Worm (Caenorhabditis elegans) whole organism, dauer: ENCODE measurements around the gene npp-10.

Experiments
- unc-62 ChIP-seq: sonication (generic microtip); optimal IDR thresholded peaks from 2 replicates; lab custom pipeline; 2017; ENCODE audit warnings: missing biosample characterization, missing genetic modification reagents, missing genetic modification characterization

The npp-10 gene

ce11 chrIII:5992043-5992442 is 27.3 kb downstream of the npp-10 start:
- no peak for TF ChIP-seq unc-62 (GFP tag; lab: Kevin White, UChicago)

DNA sequence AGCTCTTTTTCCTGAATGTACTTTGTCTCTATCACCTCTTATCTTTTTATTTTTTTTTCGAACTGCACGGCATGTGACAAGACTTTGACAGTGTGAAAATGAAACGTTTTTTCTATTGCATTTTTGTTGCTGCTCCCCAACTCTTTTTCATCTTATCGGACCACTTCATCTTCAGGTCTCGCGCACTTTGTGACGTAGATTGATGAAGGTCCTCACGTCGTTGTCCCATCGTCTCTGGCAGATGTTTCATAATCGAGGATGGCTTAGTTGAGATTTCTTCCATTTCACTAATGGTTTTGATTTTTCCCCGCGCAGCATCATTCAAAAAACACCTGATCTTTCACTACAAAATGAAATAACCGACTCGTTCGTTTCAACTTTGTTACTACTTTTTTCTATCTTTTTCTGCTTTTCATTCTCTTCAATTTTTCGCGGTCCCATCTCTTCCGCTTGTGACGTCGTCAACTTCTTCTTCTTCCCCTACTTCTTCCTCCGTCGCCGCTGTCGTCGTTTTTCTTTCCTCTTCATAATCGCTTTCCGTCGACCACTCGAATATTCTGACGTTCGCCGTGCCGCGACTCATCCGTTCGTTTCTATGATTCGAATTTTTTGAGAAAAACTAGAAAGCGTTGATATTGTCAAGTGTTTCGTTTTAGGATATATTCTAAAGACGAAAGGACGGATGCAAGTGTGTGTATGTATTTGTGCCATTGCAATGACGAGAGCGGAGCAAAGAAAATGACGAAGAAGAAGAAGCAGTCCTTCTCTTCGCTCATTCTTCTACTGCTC is 28.0 kb downstream of the npp-10 start, which contains the start of gene T04C9.2:
TSS of gene T04C9.2 (plus strand) at position 739 of the 789 bp plus-strand sequence.
- no peak for TF ChIP-seq unc-62 (GFP tag; lab: Kevin White, UChicago)

ce11 chrIII:5990090-5990489 is 29.3 kb downstream of the npp-10 start:
- TF ChIP-seq unc-62 (GFP tag; lab: Kevin White, UChicago), result no peak

DNA sequence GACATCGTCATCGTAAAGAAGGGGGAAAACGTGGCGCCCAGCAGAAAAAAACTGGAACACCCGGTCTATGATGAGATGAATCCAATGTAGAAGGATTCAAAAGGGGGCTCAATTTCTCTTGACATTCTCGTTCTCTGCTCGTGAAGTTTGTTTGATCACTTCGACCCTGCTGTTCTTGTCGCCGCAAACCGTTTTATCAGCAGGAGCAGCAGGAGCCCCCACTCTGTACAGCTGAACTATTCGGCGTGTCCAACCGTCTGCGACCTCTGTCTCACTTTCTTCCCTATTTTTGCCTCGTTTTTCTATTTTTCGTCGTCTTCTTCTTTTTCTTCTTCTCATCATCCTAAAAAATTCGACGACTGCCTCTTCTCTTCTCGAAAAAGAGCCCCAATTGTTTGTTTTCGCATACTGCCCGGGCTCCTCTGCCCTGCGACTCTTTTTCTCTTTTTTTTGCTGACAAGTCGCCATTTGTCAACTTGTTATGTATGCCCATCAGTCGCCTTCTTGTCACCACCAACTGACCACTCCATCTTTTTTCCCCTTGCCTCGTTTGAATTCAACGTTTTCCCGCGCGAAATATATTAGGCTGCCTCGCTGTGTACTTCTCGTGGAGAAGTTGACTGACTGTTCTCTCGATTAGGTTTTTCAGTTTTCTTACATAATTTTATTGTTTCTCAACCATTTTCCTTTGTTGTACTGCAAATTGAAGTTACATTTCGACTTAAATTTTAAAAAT is 30.2 kb downstream of the npp-10 start:
- TF ChIP-seq unc-62 (GFP tag; lab: Kevin White, UChicago), result no peak

- TF ChIP-seq unc-62 (GFP tag; lab: Kevin White, UChicago), result no peak
Observed at ce11 chrIII:5988461-5988860, 30.9 kb downstream of the npp-10 start.

- no peak for TF ChIP-seq unc-62 (GFP tag; lab: Kevin White, UChicago)
Observed at ce11 chrIII:5988010-5988409, 31.4 kb downstream of the npp-10 start.

DNA sequence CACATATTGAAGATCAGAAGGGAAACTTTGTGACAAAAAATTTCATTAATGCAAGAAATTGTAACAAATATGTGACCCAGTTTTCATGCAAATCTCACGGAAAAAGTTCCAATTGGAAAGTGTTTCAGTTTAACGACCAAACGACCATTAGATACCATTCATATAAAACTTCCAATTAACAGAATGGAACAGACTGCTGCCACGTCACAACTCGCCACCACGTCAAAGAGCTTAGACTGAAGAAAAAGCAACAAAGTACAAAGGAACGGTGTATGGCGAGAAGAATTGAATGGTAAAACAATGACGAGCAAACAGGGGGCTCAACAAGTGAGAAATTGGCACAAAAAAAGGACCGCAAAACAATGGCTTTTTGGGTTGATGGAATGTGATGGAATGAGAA is 34.0 kb downstream of the npp-10 start, which contains the start of gene T04C9.3:
TSS of gene T04C9.3 (plus strand) at position 301 of the 400 bp plus-strand sequence.
- no peak for TF ChIP-seq unc-62 (GFP tag; lab: Kevin White, UChicago)

- no peak for TF ChIP-seq unc-62 (GFP tag; lab: Kevin White, UChicago)
Observed at ce11 chrIII:5982753-5983390, 36.5 kb downstream of the npp-10 start.

DNA sequence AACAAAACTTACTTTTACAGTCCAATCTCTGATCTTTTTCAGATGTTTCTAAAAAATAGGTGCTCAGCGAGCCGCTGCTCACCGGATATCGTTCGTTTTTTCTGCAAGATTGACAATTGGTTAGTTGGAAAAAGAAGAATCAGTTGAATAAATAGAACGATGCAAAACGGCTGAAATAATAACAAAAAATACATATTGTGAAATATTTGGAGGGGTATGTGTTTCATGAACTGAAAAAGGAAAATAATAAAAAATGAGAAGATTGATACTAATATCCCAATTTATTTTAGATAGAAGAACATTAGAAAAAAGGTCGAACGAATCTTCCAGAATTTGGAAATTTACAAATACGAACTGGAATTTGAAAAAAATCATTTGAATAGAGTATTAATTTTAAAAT is 37.3 kb downstream of the npp-10 start, which contains the start of gene frm-2:
TSS of gene frm-2 (minus strand) at position 101 of the 400 bp plus-strand sequence.
- TF ChIP-seq unc-62 (GFP tag; lab: Kevin White, UChicago), result no peak

DNA sequence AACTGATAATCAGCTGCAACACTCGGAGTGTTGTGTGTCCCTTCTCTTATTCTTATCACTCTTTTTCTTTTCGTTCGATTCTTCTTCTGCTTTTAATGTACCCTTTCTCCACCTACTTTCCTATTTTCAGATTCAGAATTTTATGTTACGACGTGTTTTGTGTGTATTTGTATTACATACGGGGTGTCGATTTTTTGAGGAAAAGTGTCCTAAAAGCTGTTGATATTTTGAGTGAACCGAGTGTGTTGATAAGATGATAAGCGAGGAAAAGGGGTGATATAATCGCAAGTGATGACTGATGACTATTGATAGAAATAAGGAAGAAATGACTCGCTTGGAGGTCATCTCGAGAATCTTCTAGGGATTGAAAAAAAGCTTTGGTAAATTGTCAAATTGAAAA is 38.0 kb downstream of the npp-10 start:
- TF ChIP-seq unc-62 (GFP tag; lab: Kevin White, UChicago), result no peak

- TF ChIP-seq unc-62 (GFP tag; lab: Kevin White, UChicago), result no peak
Observed at ce11 chrIII:5980274-5980918, 39.0 kb downstream of the npp-10 start.

- TF ChIP-seq unc-62 (GFP tag; lab: Kevin White, UChicago), result no peak
Observed at ce11 chrIII:5976021-5976420, 43.3 kb downstream of the npp-10 start.

DNA sequence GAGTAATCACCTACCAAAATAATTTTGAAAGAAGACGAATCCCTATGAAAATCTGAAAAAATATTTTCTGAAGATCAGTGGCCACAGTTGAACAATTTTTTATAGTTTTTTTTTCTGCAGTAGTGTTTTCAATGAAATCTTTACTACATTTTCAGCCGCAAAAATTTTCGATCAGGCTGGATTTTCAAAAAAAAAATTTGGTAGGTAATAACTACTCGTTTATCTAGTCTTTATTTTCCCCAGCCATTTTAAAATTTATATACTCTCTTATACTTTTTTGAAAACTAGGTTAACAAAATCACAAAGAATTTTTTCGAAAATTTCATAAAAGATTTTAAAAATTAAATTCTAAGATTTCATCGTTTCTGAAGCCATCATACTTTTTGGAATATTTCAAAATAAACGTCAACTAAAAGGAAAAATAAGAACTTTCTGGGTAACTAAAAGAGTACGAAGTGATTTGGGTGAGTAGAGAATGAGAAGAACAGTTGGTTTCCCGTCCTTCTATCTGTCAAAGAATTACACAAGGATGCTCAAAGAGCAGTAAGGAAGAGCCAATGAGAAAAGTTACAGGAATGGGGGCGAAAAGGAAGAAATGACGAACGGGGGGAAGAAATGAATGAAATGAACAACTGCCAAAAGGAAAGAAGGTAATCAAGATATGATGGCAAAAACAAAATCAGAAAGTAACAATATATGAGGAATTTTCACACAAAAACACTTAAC is 44.2 kb downstream of the npp-10 start, which contains the start of gene mlp-1:
TSS of gene mlp-1 (minus strand) at position 51 of the 726 bp plus-strand sequence.
- no peak for TF ChIP-seq unc-62 (GFP tag; lab: Kevin White, UChicago)

ce11 chrIII:5967640-5968039 is 51.7 kb downstream of the npp-10 start:
- no peak for TF ChIP-seq unc-62 (GFP tag; lab: Kevin White, UChicago)
